Fruit fly (Drosophila melanogaster) whole organism, embryonic: ENCODE results near the gene CG1764.

ENCODE experiments used
- CG10209 ChIP-seq: fragments of 200-800 bp; sonication (Bioruptor generic); optimal IDR thresholded peaks from 3 replicates; lab custom pipeline; 2017; ENCODE audit warnings: missing biosample characterization, mild to moderate bottlenecking, missing genetic modification characterization, missing genetic modification reagents
- CG10274 ChIP-seq: fragments of 200-800 bp; sonication (Bioruptor generic); optimal IDR thresholded peaks from 3 replicates; lab custom pipeline; 2017; ENCODE audit warnings: missing biosample characterization, mild to moderate bottlenecking, missing genetic modification characterization
- CG11085 ChIP-seq: fragments of 200-800 bp; sonication (Bioruptor generic); IDR thresholded peaks from 2 replicates; pipeline ENCODE4 v1.3.6; 2022; ENCODE audit warnings: missing biosample characterization, missing genetic modification characterization
- CG11247 ChIP-seq: fragments of 200-800 bp; sonication (Bioruptor generic); IDR thresholded peaks from 2 replicates; pipeline ENCODE4 v1.3.6; 2022; ENCODE audit warnings: missing biosample characterization, missing genetic modification characterization
- CG11456 ChIP-seq: fragments of 200-800 bp; sonication (Bioruptor generic); IDR thresholded peaks from 3 replicates; pipeline ENCODE4 v1.3.6; 2022; ENCODE audit warnings: missing biosample characterization, missing genetic modification characterization
- CG12071 ChIP-seq: fragments of 200-800 bp; sonication (Bioruptor generic); optimal IDR thresholded peaks from 3 replicates; lab custom pipeline; 2018; ENCODE audit warnings: missing biosample characterization, mild to moderate bottlenecking, missing genetic modification characterization
- CG12391 ChIP-seq: fragments of 200-800 bp; sonication (Bioruptor generic); optimal IDR thresholded peaks from 3 replicates; lab custom pipeline; 2018; ENCODE audit warnings: missing biosample characterization, mild to moderate bottlenecking, missing genetic modification characterization, moderate library complexity
- CG12744 ChIP-seq: fragments of 200-800 bp; sonication (Bioruptor generic); optimal IDR thresholded peaks from 2 replicates; lab custom pipeline; 2016; ENCODE audit warnings: missing biosample characterization, missing genetic modification characterization
- CG13123 ChIP-seq: fragments of 200-800 bp; sonication (Bioruptor generic); optimal IDR thresholded peaks from 2 replicates; lab custom pipeline; 2016; ENCODE audit warnings: missing biosample characterization, missing genetic modification characterization
- CG1529 ChIP-seq: fragments of 200-800 bp; sonication (Bioruptor generic); optimal IDR thresholded peaks from 3 replicates; lab custom pipeline; 2018; ENCODE audit warnings: missing biosample characterization, missing genetic modification characterization
- CG17359 ChIP-seq: fragments of 200-800 bp; sonication (Bioruptor generic); optimal IDR thresholded peaks from 3 replicates; lab custom pipeline; 2018; ENCODE audit warnings: missing biosample characterization, mild to moderate bottlenecking, missing genetic modification characterization, moderate library complexity
- CG17802 ChIP-seq: fragments of 200-800 bp; sonication (Bioruptor generic); optimal IDR thresholded peaks from 2 replicates; lab custom pipeline; 2018; ENCODE audit warnings: missing biosample characterization, mild to moderate bottlenecking, missing genetic modification characterization, moderate library complexity
- CG1832 ChIP-seq: fragments of 200-800 bp; sonication (Bioruptor generic); optimal IDR thresholded peaks from 2 replicates; lab custom pipeline; 2017; ENCODE audit warnings: missing biosample characterization, mild to moderate bottlenecking, missing genetic modification characterization, inconsistent platforms
- CG18599 ChIP-seq: fragments of 200-800 bp; sonication (Bioruptor generic); optimal IDR thresholded peaks from 3 replicates; lab custom pipeline; 2017; ENCODE audit warnings: missing biosample characterization, missing genetic modification characterization, mild to moderate bottlenecking, moderate library complexity, missing genetic modification reagents
- CG18619 ChIP-seq: fragments of 200-800 bp; sonication (Bioruptor generic); optimal IDR thresholded peaks from 3 replicates; lab custom pipeline; 2017; ENCODE audit warnings: missing biosample characterization, mild to moderate bottlenecking, missing genetic modification characterization
- CG2202 ChIP-seq: fragments of 200-800 bp; sonication (Bioruptor generic); optimal IDR thresholded peaks from 2 replicates; lab custom pipeline; 2018; ENCODE audit warnings: missing biosample characterization, mild to moderate bottlenecking, missing genetic modification characterization
- CG2678 ChIP-seq: fragments of 200-800 bp; sonication (Bioruptor generic); optimal IDR thresholded peaks from 3 replicates; lab custom pipeline; 2019; ENCODE audit warnings: missing biosample characterization, mild to moderate bottlenecking, missing genetic modification characterization, moderate library complexity
- CG31365 ChIP-seq: fragments of 200-800 bp; sonication (Bioruptor generic); optimal IDR thresholded peaks from 2 replicates; lab custom pipeline; 2018; ENCODE audit warnings: missing biosample characterization, mild to moderate bottlenecking, missing genetic modification characterization
- CG32532 ChIP-seq: fragments of 200-800 bp; sonication (Bioruptor generic); IDR thresholded peaks from 2 replicates; pipeline ENCODE4 v1.3.6; 2022; ENCODE audit warnings: missing biosample characterization, missing genetic modification characterization
- CG32772 ChIP-seq: fragments of 200-800 bp; sonication (Bioruptor generic); IDR thresholded peaks from 2 replicates; pipeline ENCODE4 v1.3.6; 2022; ENCODE audit warnings: missing biosample characterization, missing genetic modification characterization
- CG34224 ChIP-seq: fragments of 200-800 bp; sonication (Bioruptor generic); IDR thresholded peaks from 3 replicates; pipeline ENCODE4 v1.3.6; 2022; ENCODE audit warnings: missing biosample characterization, missing genetic modification characterization; ENCODE audit not compliant: partially characterized antibody
- CG8765 ChIP-seq: fragments of 200-800 bp; sonication (Bioruptor generic); IDR thresholded peaks from 2 replicates; pipeline ENCODE4 v1.3.6; 2022; ENCODE audit warnings: missing biosample characterization, missing genetic modification characterization
- D ChIP-seq, 2 experiments: fragments of 200-800 bp in 1 of 2; fragments of >200 bp in 1 of 2; sonication (Bioruptor generic) in 1 of 2; optimal IDR thresholded peaks; 2 replicates in 1 of 2; 3 replicates in 1 of 2; lab custom pipeline; 2017; ENCODE audit warnings: mild to moderate bottlenecking in 1 of 2, missing biosample characterization in 1 of 2, missing genetic modification characterization in 1 of 2, missing genetic modification reagents in 1 of 2
- Doc3 ChIP-seq: fragments of 200-800 bp; sonication (Bioruptor generic); IDR thresholded peaks from 3 replicates; pipeline ENCODE4 v1.3.6; 2022; ENCODE audit warnings: missing biosample characterization, missing genetic modification characterization; ENCODE audit not compliant: partially characterized antibody
- Drgx ChIP-seq: fragments of 200-800 bp; sonication (Bioruptor generic); IDR thresholded peaks from 2 replicates; pipeline ENCODE4 v1.3.6; 2022; ENCODE audit warnings: missing biosample characterization, missing genetic modification characterization
- H2.0 ChIP-seq: fragments of 200-800 bp; sonication (Bioruptor generic); IDR thresholded peaks from 2 replicates; pipeline ENCODE4 v1.3.6; 2022; ENCODE audit warnings: missing biosample characterization, missing genetic modification characterization
- Hand ChIP-seq: fragments of 200-800 bp; sonication (Bioruptor generic); optimal IDR thresholded peaks from 2 replicates; lab custom pipeline; 2017; ENCODE audit warnings: mild to moderate bottlenecking, missing biosample characterization, missing genetic modification reagents, missing genetic modification characterization
- Hr3 ChIP-seq: fragments of 200-800 bp; sonication (Bioruptor generic); optimal IDR thresholded peaks from 3 replicates; lab custom pipeline; 2016; ENCODE audit warnings: missing biosample characterization, missing genetic modification characterization
- Hsf ChIP-seq: fragments of 200-800 bp; sonication (Bioruptor generic); optimal IDR thresholded peaks from 3 replicates; lab custom pipeline; 2016; ENCODE audit warnings: missing biosample characterization, missing genetic modification characterization
- Meics ChIP-seq: fragments of 200-800 bp; sonication (Bioruptor generic); optimal IDR thresholded peaks from 2 replicates; lab custom pipeline; 2017; ENCODE audit warnings: missing biosample characterization, mild to moderate bottlenecking, missing genetic modification characterization
- NFAT ChIP-seq: fragments of 200-800 bp; sonication (Bioruptor generic); IDR thresholded peaks from 2 replicates; pipeline ENCODE4 v1.3.6; 2022; ENCODE audit warnings: missing biosample characterization, missing genetic modification characterization
- Sin3A ChIP-seq: fragments of >200 bp; optimal IDR thresholded peaks from 2 replicates; lab custom pipeline; 2018
- ac ChIP-seq: fragments of 200-800 bp; sonication (Bioruptor generic); optimal IDR thresholded peaks from 3 replicates; lab custom pipeline; 2017; ENCODE audit warnings: missing biosample characterization, mild to moderate bottlenecking, missing genetic modification characterization
- ap ChIP-seq: fragments of 200-800 bp; sonication (Bioruptor generic); IDR thresholded peaks from 2 replicates; pipeline ENCODE4 v1.3.6; 2022; ENCODE audit warnings: missing biosample characterization, missing genetic modification characterization
- ase ChIP-seq: fragments of 200-800 bp; sonication (Bioruptor generic); IDR thresholded peaks from 3 replicates; pipeline ENCODE4 v1.3.6; 2022; ENCODE audit warnings: missing biosample characterization, missing genetic modification characterization
- cwo ChIP-seq: fragments of 200-800 bp; sonication (Bioruptor generic); optimal IDR thresholded peaks from 3 replicates; lab custom pipeline; 2017; ENCODE audit warnings: missing biosample characterization, missing genetic modification characterization, mild to moderate bottlenecking, moderate library complexity, missing genetic modification reagents
- danr ChIP-seq: fragments of 200-800 bp; sonication (Bioruptor generic); IDR thresholded peaks from 2 replicates; pipeline ENCODE4 v1.3.6; 2022; ENCODE audit warnings: missing biosample characterization, missing genetic modification characterization
- fd3F ChIP-seq: fragments of 200-800 bp; sonication (Bioruptor generic); optimal IDR thresholded peaks from 2 replicates; lab custom pipeline; 2018; ENCODE audit warnings: missing biosample characterization, mild to moderate bottlenecking, missing genetic modification characterization, moderate library complexity
- grn ChIP-seq: fragments of 200-800 bp; sonication (Bioruptor generic); optimal IDR thresholded peaks from 3 replicates; lab custom pipeline; 2017; ENCODE audit warnings: missing biosample characterization, missing genetic modification characterization
- lbe ChIP-seq: fragments of 200-800 bp; sonication (Bioruptor generic); optimal IDR thresholded peaks from 2 replicates; lab custom pipeline; 2016; ENCODE audit warnings: missing biosample characterization, mild to moderate bottlenecking, missing genetic modification characterization
- pnt ChIP-seq: fragments of 200-800 bp; sonication (Bioruptor generic); optimal IDR thresholded peaks from 3 replicates; lab custom pipeline; 2016; ENCODE audit warnings: missing biosample characterization, missing genetic modification characterization
- rib ChIP-seq: fragments of 200-800 bp; sonication (Bioruptor generic); IDR thresholded peaks from 2 replicates; pipeline ENCODE4 v1.3.6; 2022; ENCODE audit warnings: missing biosample characterization, missing genetic modification characterization
- ro ChIP-seq: fragments of 200-800 bp; sonication (Bioruptor generic); IDR thresholded peaks from 2 replicates; pipeline ENCODE4 v1.3.6; 2022; ENCODE audit warnings: missing biosample characterization, missing genetic modification characterization
- run ChIP-seq: fragments of 200-800 bp; sonication (Bioruptor generic); optimal IDR thresholded peaks from 3 replicates; lab custom pipeline; 2018; ENCODE audit warnings: missing biosample characterization, mild to moderate bottlenecking, missing genetic modification characterization
- sim ChIP-seq: fragments of 200-800 bp; sonication (Bioruptor generic); IDR thresholded peaks from 2 replicates; pipeline ENCODE4 v1.3.6; 2022; ENCODE audit warnings: missing biosample characterization, missing genetic modification characterization
- so ChIP-seq: fragments of 200-800 bp; sonication (Bioruptor generic); IDR thresholded peaks from 3 replicates; pipeline ENCODE4 v1.3.6; 2022; ENCODE audit warnings: missing biosample characterization, missing genetic modification characterization
- ssp ChIP-seq: fragments of 200-800 bp; sonication (Bioruptor generic); IDR thresholded peaks from 2 replicates; pipeline ENCODE4 v1.3.6; 2022; ENCODE audit warnings: missing biosample characterization, missing genetic modification characterization
- tna ChIP-seq: fragments of 200-800 bp; sonication (Bioruptor generic); IDR thresholded peaks from 2 replicates; pipeline ENCODE4 v1.3.6; 2022; ENCODE audit warnings: missing biosample characterization, missing genetic modification characterization; ENCODE audit not compliant: partially characterized antibody
- ttk ChIP-seq: fragments of 200-800 bp; sonication (Bioruptor generic); IDR thresholded peaks from 2 replicates; pipeline ENCODE4 v2.1.2; 2022; ENCODE audit warnings: missing biosample characterization, missing genetic modification characterization
- wor ChIP-seq: fragments of 200-800 bp; sonication (Bioruptor generic); IDR thresholded peaks from 2 replicates; pipeline ENCODE4 v1.3.6; 2022; ENCODE audit warnings: missing biosample characterization, missing genetic modification characterization
- z ChIP-seq: fragments of 200-800 bp; sonication (Bioruptor generic); IDR thresholded peaks from 3 replicates; pipeline ENCODE4 v1.3.6; 2022; ENCODE audit warnings: missing biosample characterization, missing genetic modification characterization

The CG1764 gene

dm6 chrX:13323114-13323513, 20.9 kb upstream of the CG1764 start (continued):
- TF ChIP-seq z (no peak), grn (no peak), CG10209 (GFP tag; lab: Kevin White, UChicago) (peak; percentile 62), CG18619 (peak; percentile 72), Sin3A (no peak), CG1529 (GFP tag; lab: Kevin White, UChicago) (peak; percentile 1), CG10274 (GFP tag; lab: Kevin White, UChicago) (no peak), rib (GFP tag; lab: Robert Waterston, UW) (no peak), CG11456 (GFP tag; lab: Robert Waterston, UW) (0 out of 3 replicates have a peak, but pooled peaks have one; percentile 5), tna (GFP tag; lab: Robert Waterston, UW) (no peak), Drgx (GFP tag; lab: Robert Waterston, UW) (peak; percentile 63), CG32772 (GFP tag; lab: Robert Waterston, UW) (peak; percentile 49), danr (GFP tag; lab: Robert Waterston, UW) (no peak), CG17359 (tag; lab: Kevin White, UChicago) (peak; percentile 66), pnt (peak; percentile 45), run (tag; lab: Kevin White, UChicago) (peak; percentile 34), CG12744 (peak; percentile 54), CG12391 (tag; lab: Kevin White, UChicago) (peak; percentile 57), wor (peak; percentile 57; the same call in 1 of the 2 replicates), CG34224 (GFP tag; lab: Robert Waterston, UW) (no peak), CG12071 (no peak), ttk (0 out of 2 replicates have a peak, but pooled peaks have one; percentile 24), sim (GFP tag; lab: Robert Waterston, UW) (no peak), CG2678 (tag; lab: Kevin White, UChicago) (peak; percentile 70), CG1832 (GFP tag; lab: Kevin White, UChicago) (no peak), ssp (peak; percentile 35; the same call in 1 of the 2 replicates), Doc3 (GFP tag; lab: Robert Waterston, UW) (no peak), CG11247 (no peak), fd3F (GFP tag; lab: Kevin White, UChicago) (peak; percentile 39), Hand (GFP tag; lab: Kevin White, UChicago) (peak; percentile 17), cwo (no peak), H2.0 (GFP tag; lab: Robert Waterston, UW) (peak; percentile 5; the same call in 1 of the 2 replicates), NFAT (GFP tag; lab: Robert Waterston, UW) (0 out of 2 replicates have a peak, but pooled peaks have one; percentile 7), CG2202 (tag; lab: Kevin White, UChicago) (no peak), ro (GFP tag; lab: Robert Waterston, UW) (no peak), CG32532 (GFP tag; lab: Robert Waterston, UW) (peak; percentile 71), lbe (GFP tag; lab: Kevin White, UChicago) (peak; percentile 43), CG18599 (GFP tag; lab: Kevin White, UChicago) (peak; percentile 47), so (GFP tag; lab: Robert Waterston, UW) (0 out of 3 replicates have a peak, but pooled peaks have one; percentile 36), CG11085 (GFP tag; lab: Robert Waterston, UW) (no peak), ase (peak; percentile 22; the same call in 1 of the 3 replicates), ap (GFP tag; lab: Robert Waterston, UW) (no peak), D (optimal IDR thresholded peaks at IDR 0.05; lab: Kevin White, UChicago) (no peak), D (GFP tag; optimal IDR thresholded peaks at IDR 0.05; lab: Kevin White, UChicago) (peak; percentile 18), Hr3 (GFP tag; lab: Kevin White, UChicago) (peak; percentile 58), CG31365 (no peak), Meics (GFP tag; lab: Kevin White, UChicago) (peak; percentile 66), CG17802 (tag; lab: Kevin White, UChicago) (no peak), Hsf (peak; percentile 82), CG13123 (peak; percentile 36), CG8765 (GFP tag; lab: Robert Waterston, UW) (no peak), ac (GFP tag; lab: Kevin White, UChicago) (no peak)
